Fruit fly (Drosophila melanogaster) whole organism, larva: ENCODE results near the gene Tsp97E.

ENCODE experiments used
- noc ChIP-seq: fragments of 200-800 bp; sonication (Bioruptor generic); optimal IDR thresholded peaks from 3 replicates; lab custom pipeline; 2019; ENCODE audit warnings: missing biosample characterization, mild to moderate bottlenecking, missing genetic modification characterization, moderate library complexity

The Tsp97E gene

dm6 chr3R:26952200-26952856 is 12.3 kb downstream of the Tsp97E start:
- TF ChIP-seq noc (tag; lab: Kevin White, UChicago), result peak; percentile 74

- peak; percentile 54 for TF ChIP-seq noc (tag; lab: Kevin White, UChicago)
These were observed 17.2 kb downstream of the Tsp97E start, which contains the start of gene Spag1 for dm6 chr3R:26947296-26947880. Gene Spag1, plus strand, starts transcription at chr3R:26947830.

dm6 chr3R:26945233-26945632 is 19.4 kb downstream of the Tsp97E start, which contains the start of gene CG14252:
Gene CG14252, plus strand, starts transcription at chr3R:26945534.
- TF ChIP-seq noc (tag; lab: Kevin White, UChicago), result no peak

- TF ChIP-seq noc (tag; lab: Kevin White, UChicago), result peak; percentile 68
These were observed 27.2 kb downstream of the Tsp97E start for dm6 chr3R:26937423-26937822.

dm6 chr3R:26936501-26936900 is 28.1 kb downstream of the Tsp97E start:
- TF ChIP-seq noc (tag; lab: Kevin White, UChicago), result no peak

dm6 chr3R:26935400-26935799 is 29.2 kb downstream of the Tsp97E start:
- no peak for TF ChIP-seq noc (tag; lab: Kevin White, UChicago)

- TF ChIP-seq noc (tag; lab: Kevin White, UChicago), result no peak
These were observed 30.1 kb downstream of the Tsp97E start for dm6 chr3R:26934523-26934922.

dm6 chr3R:26933885-26934284 is 30.7 kb downstream of the Tsp97E start:
- TF ChIP-seq noc (tag; lab: Kevin White, UChicago), result no peak

- TF ChIP-seq noc (tag; lab: Kevin White, UChicago), result peak; percentile 25
These were observed 36.2 kb downstream of the Tsp97E start for dm6 chr3R:26928424-26928823.

- TF ChIP-seq noc (tag; lab: Kevin White, UChicago), result no peak
These were observed 38.1 kb downstream of the Tsp97E start for dm6 chr3R:26926477-26926876.

- peak; percentile 54 for TF ChIP-seq noc (tag; lab: Kevin White, UChicago)
These were observed 40.7 kb downstream of the Tsp97E start for dm6 chr3R:26923830-26924333.

dm6 chr3R:26918857-26919256 is 45.8 kb downstream of the Tsp97E start:
- no peak for TF ChIP-seq noc (tag; lab: Kevin White, UChicago)

- TF ChIP-seq noc (tag; lab: Kevin White, UChicago), result peak; percentile 52
These were observed 49.1 kb downstream of the Tsp97E start, which contains the start of gene CG46339 for dm6 chr3R:26915463-26915925. Gene CG46339, plus strand, starts transcription at chr3R:26915761.

- no peak for TF ChIP-seq noc (tag; lab: Kevin White, UChicago)
These were observed 52.0 kb downstream of the Tsp97E start, which contains the start of gene Ets97D for dm6 chr3R:26912615-26913014. Gene Ets97D, minus strand, starts transcription at chr3R:26912886.
